Worm (Caenorhabditis elegans) whole organism, L4/young adult: ENCODE measurements around the gene ufc-1.
A peak's percentile ranks its signal among the peaks of the same experiment; 100 is the strongest.

Experiments used
- W03F9.2 ChIP-seq: fragments of 150-350 bp; optimal IDR thresholded peaks from 2 replicates; lab custom pipeline; 2014; ENCODE audit warnings: missing biosample characterization, missing genetic modification characterization
- him-1 ChIP-seq: sonication (generic microtip); optimal IDR thresholded peaks from 2 replicates; lab custom pipeline; 2016; ENCODE audit warnings: missing genotype, missing genetic modification reagents, missing genetic modification characterization, missing compliant biosample characterization

- TF ChIP-seq W03F9.2 (tag; lab: Kevin White, UChicago) (peak; percentile 22), him-1 (tag; lab: Kevin White, UChicago) (no peak)
Observed at ce11 chrIII:9331084-9331564, at the start of gene ufc-1.
